Worm (Caenorhabditis elegans) whole organism, L1 larva: ENCODE measurements around the gene Y73B6BL.27.

ENCODE experiments used
- C34B4.2 ChIP-seq: sonication (generic microtip); optimal IDR thresholded peaks from 2 replicates; lab custom pipeline; 2017; ENCODE audit warnings: mild to moderate bottlenecking, missing genetic modification characterization, missing compliant biosample characterization
- F16B12.6 ChIP-seq: fragments of 150-350 bp; optimal IDR thresholded peaks from 2 replicates; lab custom pipeline; 2014; ENCODE audit warnings: missing biosample characterization, missing genetic modification characterization
- ama-1 ChIP-seq: fragments of 150-350 bp; optimal IDR thresholded peaks from 2 replicates; lab custom pipeline; 2014
- blmp-1 ChIP-seq: fragments of 150-350 bp; optimal IDR thresholded peaks from 2 replicates; lab custom pipeline; 2014; ENCODE audit warnings: missing biosample characterization, missing genetic modification characterization
- ceh-8 ChIP-seq: fragments of 200-800 bp; sonication (Bioruptor generic); optimal IDR thresholded peaks from 2 replicates; lab custom pipeline; 2018; ENCODE audit warnings: mild to moderate bottlenecking, missing genetic modification characterization, moderate library complexity, missing compliant biosample characterization
- ceh-82 ChIP-seq, 3 experiments: fragments of 150-350 bp in 1 of 3; sonication (generic microtip) in 2 of 3; optimal IDR thresholded peaks; 2 replicates each; lab custom pipeline; 2014 to 2017; ENCODE audit warnings: missing biosample characterization in 3 of 3, missing genetic modification characterization in 3 of 3
- ceh-90 ChIP-seq: sonication (generic microtip); optimal IDR thresholded peaks from 2 replicates; lab custom pipeline; 2016; ENCODE audit warnings: missing genetic modification characterization, missing compliant biosample characterization
- ces-1 ChIP-seq: fragments of 150-350 bp; optimal IDR thresholded peaks from 2 replicates; lab custom pipeline; 2014; ENCODE audit warnings: missing biosample characterization, missing genetic modification reagents, missing genetic modification characterization
- dpl-1 ChIP-seq, 3 experiments: fragments of 150-350 bp in 2 of 3; sonication (generic microtip) in 1 of 3; optimal IDR thresholded peaks; 2 replicates each; lab custom pipeline; 2014 to 2017; ENCODE audit warnings: missing biosample characterization in 3 of 3, missing genetic modification characterization in 3 of 3, missing genetic modification reagents in 3 of 3
- dsc-1 ChIP-seq: sonication (generic microtip); optimal IDR thresholded peaks from 2 replicates; lab custom pipeline; 2016; ENCODE audit warnings: mild to moderate bottlenecking, missing genetic modification characterization, missing compliant biosample characterization
- efl-3 ChIP-seq: fragments of 200-800 bp; sonication (Bioruptor generic); optimal IDR thresholded peaks from 2 replicates; lab custom pipeline; 2018; ENCODE audit warnings: mild to moderate bottlenecking, missing genetic modification characterization, missing compliant biosample characterization
- egl-27 ChIP-seq, 2 experiments: fragments of 150-350 bp in 1 of 2; sonication (generic microtip); optimal IDR thresholded peaks; 3 replicates each; lab custom pipeline; 2017 to 2018; ENCODE audit warnings: missing biosample characterization in 2 of 2, missing genetic modification characterization in 2 of 2, missing genetic modification reagents in 2 of 2
- elt-2 ChIP-seq: sonication (generic microtip); optimal IDR thresholded peaks from 2 replicates; lab custom pipeline; 2016; ENCODE audit warnings: missing genetic modification characterization, mild to moderate bottlenecking, inconsistent platforms, missing compliant biosample characterization, missing genetic modification reagents
- elt-3 ChIP-seq, 6 experiments: fragments of 150-350 bp in 1 of 6; sonication (generic microtip); optimal IDR thresholded peaks; 2 replicates each; lab custom pipeline; 2017 to 2018; ENCODE audit warnings: missing biosample characterization in 6 of 6, missing genetic modification characterization in 6 of 6, inconsistent platforms in 1 of 6
- ets-5 ChIP-seq: fragments of 200-800 bp; sonication (Bioruptor generic); IDR thresholded peaks from 2 replicates; pipeline ENCODE4 v1.3.6; 2022; ENCODE audit warnings: missing genetic modification characterization, missing compliant biosample characterization
- fkh-10 ChIP-seq: sonication (generic microtip); optimal IDR thresholded peaks from 2 replicates; lab custom pipeline; 2017; ENCODE audit warnings: missing biosample characterization, missing genetic modification reagents, missing genetic modification characterization
- fkh-4 ChIP-seq: sonication (generic microtip); optimal IDR thresholded peaks from 2 replicates; lab custom pipeline; 2016; ENCODE audit warnings: missing compliant biosample characterization, missing genetic modification characterization, borderline replicate concordance
- fos-1 ChIP-seq: fragments of 150-350 bp; optimal IDR thresholded peaks from 2 replicates; lab custom pipeline; 2014; ENCODE audit warnings: missing biosample characterization, missing genetic modification characterization
- grh-1 ChIP-seq: fragments of 200-800 bp; sonication (Bioruptor generic); IDR thresholded peaks from 2 replicates; pipeline ENCODE4 v1.3.6; 2022; ENCODE audit warnings: missing genetic modification reagents, missing genetic modification characterization, missing compliant biosample characterization
- hlh-4 ChIP-seq: sonication (generic microtip); optimal IDR thresholded peaks from 2 replicates; lab custom pipeline; 2016; ENCODE audit warnings: mild to moderate bottlenecking, missing genetic modification characterization, missing compliant biosample characterization
- isw-1 ChIP-seq: fragments of 200-800 bp; sonication (Bioruptor generic); IDR thresholded peaks from 2 replicates; pipeline ENCODE4 v1.3.6; 2022; ENCODE audit warnings: missing genetic modification characterization, missing compliant biosample characterization
- lin-14 ChIP-seq: fragments of 200-800 bp; sonication (Bioruptor generic); optimal IDR thresholded peaks from 2 replicates; lab custom pipeline; 2018; ENCODE audit warnings: mild to moderate bottlenecking, missing genetic modification characterization, moderate library complexity, missing compliant biosample characterization
- lin-39 ChIP-seq: fragments of 150-350 bp; optimal IDR thresholded peaks from 2 replicates; lab custom pipeline; 2014; ENCODE audit warnings: missing biosample characterization, missing genetic modification reagents, missing genetic modification characterization
- lsy-2 ChIP-seq, 2 experiments: fragments of 150-350 bp; optimal IDR thresholded peaks; 2 replicates each; lab custom pipeline; 2014; ENCODE audit warnings: missing biosample characterization in 2 of 2, missing genetic modification characterization in 2 of 2
- mdl-1 ChIP-seq, 2 experiments: fragments of 150-350 bp; optimal IDR thresholded peaks; 2 replicates each; lab custom pipeline; 2014 to 2017; ENCODE audit warnings: missing biosample characterization in 2 of 2, missing genetic modification characterization in 2 of 2, inconsistent platforms in 1 of 2
- mef-2 ChIP-seq: fragments of 150-350 bp; optimal IDR thresholded peaks from 2 replicates; lab custom pipeline; 2014; ENCODE audit warnings: missing biosample characterization, missing genetic modification characterization
- mep-1 ChIP-seq: fragments of 150-350 bp; optimal IDR thresholded peaks from 2 replicates; lab custom pipeline; 2014; ENCODE audit warnings: missing biosample characterization, missing genetic modification characterization
- nhr-11 ChIP-seq: fragments of 150-350 bp; optimal IDR thresholded peaks from 2 replicates; lab custom pipeline; 2014; ENCODE audit warnings: missing biosample characterization, missing genetic modification characterization
- nhr-12 ChIP-seq: sonication (generic microtip); optimal IDR thresholded peaks from 2 replicates; lab custom pipeline; 2017; ENCODE audit warnings: missing biosample characterization, missing genetic modification characterization
- nhr-19 ChIP-seq: fragments of 200-800 bp; sonication (Bioruptor generic); conservative IDR thresholded peaks from 2 replicates; pipeline ENCODE4 v1.3.6; 2022; ENCODE audit warnings: missing genetic modification characterization, missing compliant biosample characterization
- nhr-237 ChIP-seq: fragments of 150-350 bp; optimal IDR thresholded peaks from 2 replicates; lab custom pipeline; 2014; ENCODE audit warnings: missing biosample characterization, missing genetic modification characterization
- nhr-28 ChIP-seq: fragments of 150-350 bp; optimal IDR thresholded peaks from 2 replicates; lab custom pipeline; 2014; ENCODE audit warnings: missing biosample characterization, missing genetic modification characterization
- nhr-47 ChIP-seq: sonication (generic microtip); optimal IDR thresholded peaks from 2 replicates; lab custom pipeline; 2016; ENCODE audit warnings: mild to moderate bottlenecking, missing genetic modification characterization, moderate library complexity, missing compliant biosample characterization
- nhr-76 ChIP-seq: sonication (generic microtip); optimal IDR thresholded peaks from 2 replicates; lab custom pipeline; 2017; ENCODE audit warnings: missing biosample characterization, missing genetic modification characterization
- nhr-85 ChIP-seq: sonication (generic microtip); peaks from one replicate; lab custom pipeline; 2016; ENCODE audit warnings: missing genetic modification characterization, inconsistent platforms, missing compliant biosample characterization
- nhr-90 ChIP-seq: sonication (generic microtip); optimal IDR thresholded peaks from 2 replicates; lab custom pipeline; 2016; ENCODE audit warnings: mild to moderate bottlenecking, missing genetic modification characterization, missing compliant biosample characterization; ENCODE audit not compliant: poor library complexity
- rnt-1 ChIP-seq: sonication (generic microtip); optimal IDR thresholded peaks from 2 replicates; lab custom pipeline; 2016; ENCODE audit warnings: mild to moderate bottlenecking, missing genetic modification characterization, moderate library complexity, missing compliant biosample characterization
- snpc-4 ChIP-seq: fragments of 150-350 bp; optimal IDR thresholded peaks from 2 replicates; lab custom pipeline; 2014; ENCODE audit warnings: missing biosample characterization, missing genetic modification characterization
- snu-23 ChIP-seq: sonication (generic microtip); optimal IDR thresholded peaks from 2 replicates; lab custom pipeline; 2016; ENCODE audit warnings: missing genetic modification characterization, missing compliant biosample characterization
- sox-4 ChIP-seq: sonication (generic microtip); optimal IDR thresholded peaks from 2 replicates; lab custom pipeline; 2016; ENCODE audit warnings: missing genetic modification characterization, missing compliant biosample characterization
- tbx-2 ChIP-seq: sonication (generic microtip); optimal IDR thresholded peaks from 2 replicates; lab custom pipeline; 2016; ENCODE audit warnings: missing genetic modification characterization, missing compliant biosample characterization
- tlp-1 ChIP-seq: fragments of 150-350 bp; optimal IDR thresholded peaks from 2 replicates; lab custom pipeline; 2014; ENCODE audit warnings: missing biosample characterization, missing genetic modification characterization
- unc-30 ChIP-seq: sonication (generic microtip); optimal IDR thresholded peaks from 2 replicates; lab custom pipeline; 2017; ENCODE audit warnings: missing biosample characterization, missing genetic modification characterization
- unc-62 ChIP-seq: fragments of 150-350 bp; optimal IDR thresholded peaks from 2 replicates; lab custom pipeline; 2014; ENCODE audit warnings: missing biosample characterization, missing genetic modification reagents, missing genetic modification characterization
- unc-86 ChIP-seq: sonication (generic microtip); optimal IDR thresholded peaks from 2 replicates; lab custom pipeline; 2016; ENCODE audit warnings: missing genetic modification characterization, missing compliant biosample characterization
- xbp-1 ChIP-seq: sonication (generic microtip); optimal IDR thresholded peaks from 2 replicates; lab custom pipeline; 2016; ENCODE audit warnings: missing genetic modification characterization, missing compliant biosample characterization
- zag-1 ChIP-seq: fragments of 150-350 bp; optimal IDR thresholded peaks from 2 replicates; lab custom pipeline; 2014; ENCODE audit warnings: missing biosample characterization, missing genetic modification characterization
- zip-4 ChIP-seq: fragments of 200-800 bp; sonication (Bioruptor generic); optimal IDR thresholded peaks from 2 replicates; lab custom pipeline; 2018; ENCODE audit warnings: mild to moderate bottlenecking, missing genetic modification characterization, moderate library complexity, missing compliant biosample characterization
- ztf-11 ChIP-seq, 2 experiments: sonication (generic microtip); optimal IDR thresholded peaks; 2 replicates each; lab custom pipeline; 2016 to 2017; ENCODE audit warnings: missing genetic modification characterization in 2 of 2, missing biosample characterization in 1 of 2, missing compliant biosample characterization in 1 of 2

The Y73B6BL.27 gene

ce11 chrIV:6491915-6492314 is 18.9 kb upstream of the Y73B6BL.27 start:
- no peak for TF ChIP-seq nhr-76 (tag; lab: Kevin White, UChicago)
- peak; percentile 11 for TF ChIP-seq blmp-1
- TF ChIP-seq mdl-1 (tag; optimal IDR thresholded peaks at IDR 0.05; lab: Kevin White, UChicago), result no peak
- TF ChIP-seq lsy-2 (tag; optimal IDR thresholded peaks at IDR 0.05; lab: Kevin White, UChicago), result no peak
- TF ChIP-seq nhr-85 (tag; lab: Kevin White, UChicago), result peak; percentile 77
- no peak for TF ChIP-seq elt-2 (tag; lab: Kevin White, UChicago)
- TF ChIP-seq fos-1 (tag; lab: Kevin White, UChicago), result no peak
- no peak for TF ChIP-seq zip-4 (GFP tag; lab: Kevin White, UChicago)
- TF ChIP-seq ceh-82 (tag; optimal IDR thresholded peaks at IDR 0.05; lab: Kevin White, UChicago), result no peak
- TF ChIP-seq mef-2 (tag; lab: Kevin White, UChicago), result no peak
- TF ChIP-seq xbp-1 (tag; lab: Kevin White, UChicago), result no peak
- no peak for TF ChIP-seq nhr-12 (tag; lab: Kevin White, UChicago)
- no peak for TF ChIP-seq zag-1 (tag; lab: Kevin White, UChicago)
- TF ChIP-seq lin-14 (GFP tag; lab: Kevin White, UChicago), result peak; percentile 61

ce11 chrIV:6487047-6487446 is 14.0 kb upstream of the Y73B6BL.27 start, which contains the start of gene Y73B6BL.37:
TSS of gene Y73B6BL.37 (plus strand) at chrIV:6487347.
- TF ChIP-seq nhr-19 (no peak), nhr-11 (tag; lab: Kevin White, UChicago) (no peak), isw-1 (no peak), fkh-10 (GFP tag; lab: Kevin White, UChicago) (no peak), nhr-28 (tag; lab: Kevin White, UChicago) (no peak), rnt-1 (tag; lab: Kevin White, UChicago) (no peak), F16B12.6 (no peak), snpc-4 (tag; lab: Kevin White, UChicago) (no peak), unc-86 (tag; lab: Kevin White, UChicago) (no peak), elt-2 (tag; lab: Kevin White, UChicago) (no peak)

- TF ChIP-seq ets-5 (GFP tag; lab: Robert Waterston, UW), result no peak
- no peak for TF ChIP-seq tbx-2 (tag; lab: Kevin White, UChicago)
- TF ChIP-seq ama-1 (lab: Kevin White, UChicago), result no peak
- no peak for TF ChIP-seq nhr-12 (tag; lab: Kevin White, UChicago)
- no peak for TF ChIP-seq nhr-237 (tag; lab: Kevin White, UChicago)
- TF ChIP-seq ztf-11 (tag; optimal IDR thresholded peaks at IDR 0.05; lab: Kevin White, UChicago), result no peak
- TF ChIP-seq ces-1, result no peak
- TF ChIP-seq dpl-1 (GFP tag; optimal IDR thresholded peaks at IDR 0.05; lab: Kevin White, UChicago), result peak in 2 of 3 experiments; percentile 4 to 29
- no peak for TF ChIP-seq unc-62
- TF ChIP-seq fos-1 (tag; lab: Kevin White, UChicago), result no peak
- TF ChIP-seq fkh-10 (GFP tag; lab: Kevin White, UChicago), result no peak
- no peak for TF ChIP-seq ceh-8 (GFP tag; lab: Kevin White, UChicago)
- no peak for TF ChIP-seq snpc-4 (tag; lab: Kevin White, UChicago)
- no peak for TF ChIP-seq grh-1
- peak in 1 of 6 experiments; percentile 25 for TF ChIP-seq elt-3 (tag; optimal IDR thresholded peaks at IDR 0.05; lab: Kevin White, UChicago)
- TF ChIP-seq snu-23 (GFP tag; lab: Kevin White, UChicago), result peak; percentile 52
- TF ChIP-seq lin-39 (tag; lab: Kevin White, UChicago), result no peak
- no peak for TF ChIP-seq zag-1 (tag; lab: Kevin White, UChicago)
- no peak for TF ChIP-seq nhr-11 (tag; lab: Kevin White, UChicago)
- no peak for TF ChIP-seq fkh-4
- no peak for TF ChIP-seq hlh-4
- TF ChIP-seq nhr-47 (tag; lab: Kevin White, UChicago), result no peak
- peak in 1 of 2 experiments; percentile 20 for TF ChIP-seq mdl-1 (tag; optimal IDR thresholded peaks at IDR 0.05; lab: Kevin White, UChicago)
- TF ChIP-seq sox-4, result no peak
- TF ChIP-seq mep-1 (tag; lab: Kevin White, UChicago), result no peak
- no peak for TF ChIP-seq ceh-90 (tag; lab: Kevin White, UChicago)
- TF ChIP-seq egl-27 (tag; optimal IDR thresholded peaks at IDR 0.05; lab: Kevin White, UChicago), result no peak
- no peak for TF ChIP-seq unc-30 (tag; lab: Kevin White, UChicago)
- no peak for TF ChIP-seq efl-3 (GFP tag; lab: Kevin White, UChicago)
- TF ChIP-seq C34B4.2 (tag; lab: Kevin White, UChicago), result no peak
- no peak for TF ChIP-seq nhr-28 (tag; lab: Kevin White, UChicago)
- TF ChIP-seq tlp-1 (tag; lab: Kevin White, UChicago), result no peak
- peak; percentile 19 for TF ChIP-seq elt-2 (tag; lab: Kevin White, UChicago)
- peak; percentile 49 for TF ChIP-seq nhr-90
- TF ChIP-seq nhr-19, result peak; percentile 40
- TF ChIP-seq dsc-1, result no peak
Observed at ce11 chrIV:6480978-6481377, 7.9 kb upstream of the Y73B6BL.27 start.
